Worm (Caenorhabditis elegans) whole organism, L2 larva: ENCODE results near the gene golg-4.

Experiments
- nhr-11 ChIP-seq: fragments of 150-350 bp; optimal IDR thresholded peaks from 2 replicates; lab custom pipeline; 2014; ENCODE audit warnings: missing biosample characterization, missing genetic modification characterization
- nhr-12 ChIP-seq: fragments of 150-350 bp; optimal IDR thresholded peaks from 2 replicates; lab custom pipeline; 2014; ENCODE audit warnings: missing biosample characterization, missing genetic modification characterization
- nhr-21 ChIP-seq: fragments of 150-350 bp; optimal IDR thresholded peaks from 2 replicates; lab custom pipeline; 2014; ENCODE audit warnings: missing biosample characterization, missing genetic modification characterization
- nhr-6 ChIP-seq: fragments of 150-350 bp; optimal IDR thresholded peaks from 2 replicates; lab custom pipeline; 2014; ENCODE audit warnings: missing biosample characterization, missing genetic modification characterization
- skn-1 ChIP-seq: sonication (generic microtip); optimal IDR thresholded peaks from 2 replicates; lab custom pipeline; 2017; ENCODE audit warnings: missing biosample characterization, missing genetic modification characterization
- sma-9 ChIP-seq, 2 experiments: fragments of 150-350 bp in 1 of 2; sonication (generic microtip) in 1 of 2; optimal IDR thresholded peaks; 2 replicates each; lab custom pipeline; 2014 to 2016; ENCODE audit warnings: missing genetic modification characterization in 2 of 2, mild to moderate bottlenecking in 1 of 2, missing biosample characterization in 1 of 2, missing compliant biosample characterization in 1 of 2, missing genetic modification reagents in 1 of 2, moderate library complexity in 1 of 2
- unc-39 ChIP-seq: fragments of 150-350 bp; optimal IDR thresholded peaks from 2 replicates; lab custom pipeline; 2014; ENCODE audit warnings: missing biosample characterization, missing genetic modification characterization
- unc-62 ChIP-seq: fragments of 150-350 bp; optimal IDR thresholded peaks from 2 replicates; lab custom pipeline; 2014; ENCODE audit warnings: missing biosample characterization, missing genetic modification reagents, missing genetic modification characterization
- zag-1 ChIP-seq: fragments of 150-350 bp; optimal IDR thresholded peaks from 2 replicates; lab custom pipeline; 2014; ENCODE audit warnings: missing biosample characterization, missing genetic modification characterization
- ztf-11 ChIP-seq: sonication (generic microtip); optimal IDR thresholded peaks from 2 replicates; lab custom pipeline; 2017; ENCODE audit warnings: missing biosample characterization, missing genetic modification characterization

ce11 chrIII:3395874-3396467 lies 9.4 kb upstream of the golg-4 start, which contains the start of gene cri-3:
- TF ChIP-seq ztf-11 (tag; lab: Kevin White, UChicago) (no peak), nhr-11 (no peak), skn-1 (no peak), unc-62 (GFP tag; lab: Kevin White, UChicago) (no peak), nhr-6 (no peak), nhr-21 (tag; lab: Kevin White, UChicago) (no peak), nhr-12 (tag; lab: Kevin White, UChicago) (no peak), unc-39 (no peak), zag-1 (no peak), sma-9 (GFP tag; optimal IDR thresholded peaks at IDR 0.05; lab: Kevin White, UChicago) (no peak), sma-9 (tag; optimal IDR thresholded peaks at IDR 0.05; lab: Kevin White, UChicago) (no peak)
